Fruit fly (Drosophila melanogaster): ENCODE data around the gene CG13085.

dm6 chr2L:19377129-19378083 lies 46.4 kb upstream of the CG13085 start:
- TF ChIP-seq CG8478 (optimal IDR thresholded peaks at IDR 0.05) (no peak), CTCF (optimal IDR thresholded peaks at IDR 0.05) (no peak)
